Worm (Caenorhabditis elegans) whole organism, late embryonic: Measurements from ENCODE around the gene E02C12.11.

ENCODE experiments used
- F13H6.1 ChIP-seq: sonication (generic microtip); optimal IDR thresholded peaks from 2 replicates; lab custom pipeline; 2016; ENCODE audit warnings: missing genetic modification characterization, missing compliant biosample characterization
- K02D7.2 ChIP-seq: sonication (generic microtip); optimal IDR thresholded peaks from 2 replicates; lab custom pipeline; 2017; ENCODE audit warnings: mild to moderate bottlenecking, missing genetic modification characterization, missing compliant biosample characterization
- K09A11.1 ChIP-seq: sonication (generic microtip); optimal IDR thresholded peaks from 2 replicates; lab custom pipeline; 2017; ENCODE audit warnings: antibody characterized with exemption, mild to moderate bottlenecking, missing genetic modification characterization, missing compliant biosample characterization; ENCODE audit not compliant: insufficient read depth
- T23F11.4 ChIP-seq: fragments of 200-800 bp; sonication (Bioruptor generic); optimal IDR thresholded peaks from 2 replicates; lab custom pipeline; 2018; ENCODE audit warnings: mild to moderate bottlenecking, missing genetic modification characterization, missing compliant biosample characterization
- Y22D7AL.16 ChIP-seq: sonication (generic microtip); optimal IDR thresholded peaks from 2 replicates; lab custom pipeline; 2016; ENCODE audit warnings: missing genetic modification characterization, missing compliant biosample characterization
- ahr-1 ChIP-seq: sonication (generic microtip); optimal IDR thresholded peaks from 2 replicates; lab custom pipeline; 2016; ENCODE audit warnings: missing genetic modification characterization, missing compliant biosample characterization
- ama-1 ChIP-seq: fragments of 150-350 bp; optimal IDR thresholded peaks from 2 replicates; lab custom pipeline; 2014
- ceh-18 ChIP-seq: sonication (generic microtip); optimal IDR thresholded peaks from 2 replicates; lab custom pipeline; 2016; ENCODE audit warnings: missing genetic modification characterization, missing compliant biosample characterization
- ceh-19 ChIP-seq: fragments of 200-800 bp; sonication (Bioruptor generic); optimal IDR thresholded peaks from 2 replicates; lab custom pipeline; 2018; ENCODE audit warnings: mild to moderate bottlenecking, missing genetic modification characterization, missing compliant biosample characterization
- ceh-22 ChIP-seq: sonication (generic microtip); optimal IDR thresholded peaks from 2 replicates; lab custom pipeline; 2017; ENCODE audit warnings: missing biosample characterization, missing genetic modification characterization
- ceh-24 ChIP-seq: sonication (generic microtip); optimal IDR thresholded peaks from 2 replicates; lab custom pipeline; 2016; ENCODE audit warnings: mild to moderate bottlenecking, missing genetic modification characterization, missing compliant biosample characterization
- ceh-34 ChIP-seq: sonication (generic microtip); optimal IDR thresholded peaks from 2 replicates; lab custom pipeline; 2016; ENCODE audit warnings: mild to moderate bottlenecking, missing genetic modification characterization, missing compliant biosample characterization
- ceh-45 ChIP-seq: fragments of 200-800 bp; sonication (Bioruptor generic); IDR thresholded peaks from 2 replicates; pipeline ENCODE4 v1.3.6; 2022; ENCODE audit warnings: missing genetic modification reagents, missing genetic modification characterization, missing compliant biosample characterization
- ceh-48 ChIP-seq: sonication (generic microtip); optimal IDR thresholded peaks from 2 replicates; lab custom pipeline; 2016; ENCODE audit warnings: missing genetic modification characterization, inconsistent platforms, missing compliant biosample characterization
- ceh-6 ChIP-seq: fragments of 200-800 bp; sonication (Bioruptor generic); optimal IDR thresholded peaks from 2 replicates; lab custom pipeline; 2018; ENCODE audit warnings: mild to moderate bottlenecking, missing genetic modification characterization, missing compliant biosample characterization
- ceh-9 ChIP-seq: sonication (generic microtip); optimal IDR thresholded peaks from 2 replicates; lab custom pipeline; 2016; ENCODE audit warnings: mild to moderate bottlenecking, missing genetic modification characterization, inconsistent platforms, missing compliant biosample characterization
- che-1 ChIP-seq: sonication (generic microtip); optimal IDR thresholded peaks from 2 replicates; lab custom pipeline; 2016; ENCODE audit warnings: mild to moderate bottlenecking, missing genetic modification characterization, missing compliant biosample characterization
- dve-1 ChIP-seq: sonication (generic microtip); optimal IDR thresholded peaks from 2 replicates; lab custom pipeline; 2017; ENCODE audit warnings: antibody characterized with exemption, mild to moderate bottlenecking, missing genetic modification characterization, missing compliant biosample characterization
- elt-2 ChIP-seq: sonication (generic microtip); optimal IDR thresholded peaks from 2 replicates; lab custom pipeline; 2016; ENCODE audit warnings: missing genetic modification reagents, missing genetic modification characterization, missing compliant biosample characterization
- elt-4 ChIP-seq: sonication (generic microtip); optimal IDR thresholded peaks from 2 replicates; lab custom pipeline; 2016; ENCODE audit warnings: missing genetic modification characterization, missing compliant biosample characterization
- ets-4 ChIP-seq: sonication (generic microtip); optimal IDR thresholded peaks from 2 replicates; lab custom pipeline; 2016; ENCODE audit warnings: missing genetic modification characterization, missing compliant biosample characterization
- eyg-1 ChIP-seq: sonication (generic microtip); optimal IDR thresholded peaks from 2 replicates; lab custom pipeline; 2016; ENCODE audit warnings: missing genotype, missing genetic modification characterization, missing compliant biosample characterization
- fax-1 ChIP-seq: sonication (generic microtip); optimal IDR thresholded peaks from 2 replicates; lab custom pipeline; 2016; ENCODE audit warnings: missing genotype, missing genetic modification characterization, missing compliant biosample characterization
- fkh-10 ChIP-seq: fragments of 150-350 bp; optimal IDR thresholded peaks from 2 replicates; lab custom pipeline; 2014; ENCODE audit warnings: missing biosample characterization, missing genetic modification reagents, missing genetic modification characterization
- gmeb-2 ChIP-seq: sonication (generic microtip); optimal IDR thresholded peaks from 2 replicates; lab custom pipeline; 2016; ENCODE audit warnings: missing genetic modification characterization, inconsistent platforms, missing compliant biosample characterization
- hlh-6 ChIP-seq: sonication (generic microtip); optimal IDR thresholded peaks from 2 replicates; lab custom pipeline; 2016; ENCODE audit warnings: missing genotype, missing genetic modification characterization, missing compliant biosample characterization
- lin-11 ChIP-seq: fragments of 200-800 bp; sonication (Bioruptor generic); optimal IDR thresholded peaks from 2 replicates; lab custom pipeline; 2018; ENCODE audit warnings: mild to moderate bottlenecking, missing genetic modification characterization, missing compliant biosample characterization
- madf-2 ChIP-seq: sonication (generic microtip); optimal IDR thresholded peaks from 2 replicates; lab custom pipeline; 2017; ENCODE audit warnings: missing genetic modification characterization, missing compliant biosample characterization
- mec-3 ChIP-seq: sonication (generic microtip); optimal IDR thresholded peaks from 2 replicates; lab custom pipeline; 2016; ENCODE audit warnings: borderline replicate concordance, missing genetic modification characterization, missing compliant biosample characterization
- nfya-1 ChIP-seq: sonication (generic microtip); optimal IDR thresholded peaks from 2 replicates; lab custom pipeline; 2017; ENCODE audit warnings: missing genetic modification characterization, mild to moderate bottlenecking, missing compliant biosample characterization, antibody characterized with exemption, moderate library complexity
- nhr-232 ChIP-seq: sonication (generic microtip); optimal IDR thresholded peaks from 2 replicates; lab custom pipeline; 2016; ENCODE audit warnings: missing genetic modification characterization, missing compliant biosample characterization
- npax-4 ChIP-seq: sonication (generic microtip); optimal IDR thresholded peaks from 2 replicates; lab custom pipeline; 2016; ENCODE audit warnings: missing genetic modification characterization, missing compliant biosample characterization
- odd-2 ChIP-seq: sonication (generic microtip); optimal IDR thresholded peaks from 2 replicates; lab custom pipeline; 2017; ENCODE audit warnings: antibody characterized with exemption, mild to moderate bottlenecking, missing genetic modification characterization, missing compliant biosample characterization
- pag-3 ChIP-seq: sonication (generic microtip); optimal IDR thresholded peaks from 2 replicates; lab custom pipeline; 2016; ENCODE audit warnings: missing compliant biosample characterization, missing genetic modification characterization, borderline replicate concordance
- pqm-1 ChIP-seq: sonication (generic microtip); optimal IDR thresholded peaks from 2 replicates; lab custom pipeline; 2016; ENCODE audit warnings: missing genetic modification characterization, missing compliant biosample characterization
- pros-1 ChIP-seq: fragments of 150-350 bp; optimal IDR thresholded peaks from 2 replicates; lab custom pipeline; 2014; ENCODE audit warnings: missing biosample characterization, missing genetic modification reagents, missing genetic modification characterization
- ref-2 ChIP-seq: sonication (generic microtip); optimal IDR thresholded peaks from 2 replicates; lab custom pipeline; 2016; ENCODE audit warnings: missing genetic modification characterization, missing compliant biosample characterization
- sdc-2 ChIP-seq: sonication (generic microtip); optimal IDR thresholded peaks from 2 replicates; lab custom pipeline; 2016; ENCODE audit warnings: missing genotype, missing genetic modification characterization, missing compliant biosample characterization
- sox-2 ChIP-seq: fragments of 200-800 bp; sonication (Bioruptor generic); IDR thresholded peaks from 2 replicates; pipeline ENCODE4 v1.3.6; 2022; ENCODE audit warnings: missing genetic modification reagents, missing genetic modification characterization, missing compliant biosample characterization
- syd-9 ChIP-seq: sonication (generic microtip); optimal IDR thresholded peaks from 2 replicates; lab custom pipeline; 2016; ENCODE audit warnings: mild to moderate bottlenecking, missing genetic modification characterization, moderate library complexity, missing compliant biosample characterization
- unc-42 ChIP-seq: sonication (generic microtip); optimal IDR thresholded peaks from 2 replicates; lab custom pipeline; 2016; ENCODE audit warnings: missing genotype, missing genetic modification characterization, missing compliant biosample characterization
- unc-86 ChIP-seq: sonication (generic microtip); optimal IDR thresholded peaks from 2 replicates; lab custom pipeline; 2016; ENCODE audit warnings: missing genetic modification characterization, missing compliant biosample characterization
- zip-5 ChIP-seq: sonication (generic microtip); optimal IDR thresholded peaks from 2 replicates; lab custom pipeline; 2016; ENCODE audit warnings: missing genetic modification characterization, missing compliant biosample characterization

E02C12.11 gene

ce11 chrV:9338452-9338851 is 41.3 kb downstream of the E02C12.11 start:
- peak; percentile 83 for TF ChIP-seq ama-1 (lab: Kevin White, UChicago)
- TF ChIP-seq sdc-2 (tag; lab: Kevin White, UChicago): no peak

- TF ChIP-seq zip-5: no peak
Observed at ce11 chrV:9336462-9336861, 43.2 kb downstream of the E02C12.11 start, which contains the start of gene coq-6. TSS of gene coq-6 (plus strand) at chrV:9336762.

ce11 chrV:9334216-9334615 is 45.5 kb downstream of the E02C12.11 start, which contains the start of gene ucp-4:
TSS of gene ucp-4 (plus strand) at chrV:9334298.
- TF ChIP-seq odd-2 (tag; lab: Kevin White, UChicago) (no peak), unc-42 (no peak), mec-3 (tag; lab: Kevin White, UChicago) (no peak), ceh-22 (tag; lab: Kevin White, UChicago) (no peak), Y22D7AL.16 (no peak), ceh-24 (tag; lab: Kevin White, UChicago) (no peak), eyg-1 (tag; lab: Kevin White, UChicago) (no peak), ceh-34 (no peak), npax-4 (tag; lab: Kevin White, UChicago) (no peak), elt-2 (tag; lab: Kevin White, UChicago) (no peak)

- no peak for TF ChIP-seq ahr-1 (tag; lab: Kevin White, UChicago)
- no peak for TF ChIP-seq ceh-34
- no peak for TF ChIP-seq nhr-232 (tag; lab: Kevin White, UChicago)
- no peak for TF ChIP-seq pag-3 (tag; lab: Kevin White, UChicago)
- no peak for TF ChIP-seq ceh-6 (GFP tag; lab: Kevin White, UChicago)
- TF ChIP-seq mec-3 (tag; lab: Kevin White, UChicago): no peak
- no peak for TF ChIP-seq F13H6.1 (tag; lab: Kevin White, UChicago)
- no peak for TF ChIP-seq ref-2 (tag; lab: Kevin White, UChicago)
- TF ChIP-seq dve-1 (tag; lab: Kevin White, UChicago): no peak
- no peak for TF ChIP-seq elt-4 (tag; lab: Kevin White, UChicago)
- no peak for TF ChIP-seq ceh-45 (GFP tag; lab: Robert Waterston, UW)
- no peak for TF ChIP-seq ceh-48
- TF ChIP-seq ets-4 (tag; lab: Kevin White, UChicago): no peak
- no peak for TF ChIP-seq madf-2 (tag; lab: Kevin White, UChicago)
- no peak for TF ChIP-seq lin-11
- TF ChIP-seq ceh-9 (tag; lab: Kevin White, UChicago): no peak
- TF ChIP-seq K09A11.1 (tag; lab: Kevin White, UChicago): no peak
- TF ChIP-seq syd-9 (tag; lab: Kevin White, UChicago): no peak
- TF ChIP-seq ceh-18 (tag; lab: Kevin White, UChicago): no peak
- TF ChIP-seq npax-4 (tag; lab: Kevin White, UChicago): no peak
Observed at ce11 chrV:9333316-9334048, 46.2 kb downstream of the E02C12.11 start, which contains the start of gene acl-14. TSS of gene acl-14 (minus strand) at chrV:9333631.

- TF ChIP-seq pqm-1 (tag; lab: Kevin White, UChicago) (no peak), F13H6.1 (tag; lab: Kevin White, UChicago) (no peak), dve-1 (tag; lab: Kevin White, UChicago) (no peak), ets-4 (tag; lab: Kevin White, UChicago) (no peak), ceh-9 (tag; lab: Kevin White, UChicago) (no peak), ceh-19 (GFP tag; lab: Kevin White, UChicago) (no peak), hlh-6 (tag; lab: Kevin White, UChicago) (no peak), unc-86 (tag; lab: Kevin White, UChicago) (no peak), fax-1 (tag; lab: Kevin White, UChicago) (no peak), K02D7.2 (tag; lab: Kevin White, UChicago) (no peak), sox-2 (GFP tag; lab: Robert Waterston, UW) (no peak), pros-1 (tag; lab: Kevin White, UChicago) (no peak), gmeb-2 (tag; lab: Kevin White, UChicago) (no peak), Y22D7AL.16 (no peak), fkh-10 (GFP tag; lab: Kevin White, UChicago) (no peak), che-1 (no peak), T23F11.4 (GFP tag; lab: Kevin White, UChicago) (no peak), lin-11 (no peak), nfya-1 (tag; lab: Kevin White, UChicago) (no peak)
- TF ChIP-seq, all 69 proteins: peak for 0
Observed at ce11 chrV:9332611-9333315, 46.9 kb downstream of the E02C12.11 start.
